Worm (Caenorhabditis elegans) whole organism, L4 larva: ENCODE data around the gene sms-3.

ENCODE experiments used
- D1046.2 ChIP-seq: fragments of 200-800 bp; sonication (Bioruptor generic); IDR thresholded peaks from 2 replicates; pipeline ENCODE4 v1.3.6; 2022; ENCODE audit warnings: missing genetic modification characterization, missing compliant biosample characterization
- F10B5.3 ChIP-seq: sonication (generic microtip); optimal IDR thresholded peaks from 2 replicates; lab custom pipeline; 2016; ENCODE audit warnings: mild to moderate bottlenecking, missing genetic modification characterization, missing compliant biosample characterization
- F44E2.7 ChIP-seq: fragments of 200-800 bp; sonication (Bioruptor generic); IDR thresholded peaks from 2 replicates; pipeline ENCODE4 v2.1.2; 2022; ENCODE audit warnings: missing genetic modification characterization, missing compliant biosample characterization
- Y5F2A.4 ChIP-seq: fragments of 200-800 bp; sonication (Bioruptor generic); optimal IDR thresholded peaks from 2 replicates; lab custom pipeline; 2018; ENCODE audit warnings: mild to moderate bottlenecking, missing genetic modification characterization, missing compliant biosample characterization
- aha-1 ChIP-seq: fragments of 150-350 bp; peaks from one replicate; lab custom pipeline; 2014; ENCODE audit warnings: missing biosample characterization, missing genetic modification characterization
- ama-1 ChIP-seq: fragments of 150-350 bp; optimal IDR thresholded peaks from 2 replicates; lab custom pipeline; 2014; ENCODE audit warnings: inconsistent platforms, mixed read lengths
- arid-1 ChIP-seq: fragments of 200-800 bp; sonication (Bioruptor generic); conservative IDR thresholded peaks from 2 replicates; pipeline ENCODE4 v1.3.6; 2022; ENCODE audit warnings: missing genetic modification reagents, missing genetic modification characterization, missing compliant biosample characterization
- ceh-28 ChIP-seq: fragments of 150-350 bp; optimal IDR thresholded peaks from 2 replicates; lab custom pipeline; 2014; ENCODE audit warnings: missing biosample characterization, missing genetic modification reagents, missing genetic modification characterization
- cey-2 ChIP-seq: sonication (generic microtip); optimal IDR thresholded peaks from 3 replicates; lab custom pipeline; 2017; ENCODE audit warnings: missing genetic modification characterization, mild to moderate bottlenecking, missing compliant biosample characterization, antibody characterized with exemption, borderline replicate concordance; ENCODE audit not compliant: insufficient read depth
- daf-16 ChIP-seq, 3 experiments: sonication (generic microtip); optimal IDR thresholded peaks; 2 replicates each; lab custom pipeline; 2016 to 2017; ENCODE audit warnings: missing genetic modification characterization in 3 of 3, missing genetic modification reagents in 3 of 3, mild to moderate bottlenecking in 2 of 3, missing compliant biosample characterization in 2 of 3, missing biosample characterization in 1 of 3, moderate library complexity in 1 of 3
- dpl-1 ChIP-seq: fragments of 150-350 bp; optimal IDR thresholded peaks from 2 replicates; lab custom pipeline; 2014; ENCODE audit warnings: missing biosample characterization, missing genetic modification reagents, missing genetic modification characterization
- dve-1 ChIP-seq: sonication (generic microtip); optimal IDR thresholded peaks from 2 replicates; lab custom pipeline; 2017; ENCODE audit warnings: antibody characterized with exemption, mild to moderate bottlenecking, missing genetic modification characterization, missing compliant biosample characterization; ENCODE audit not compliant: insufficient read depth
- gei-8 ChIP-seq: fragments of 200-800 bp; sonication (Bioruptor generic); optimal IDR thresholded peaks from 2 replicates; lab custom pipeline; 2018; ENCODE audit warnings: mild to moderate bottlenecking, missing genetic modification characterization, missing compliant biosample characterization
- hif-1 ChIP-seq, 2 experiments: sonication (generic microtip); optimal IDR thresholded peaks; 2 replicates each; lab custom pipeline; 2016 to 2017; ENCODE audit warnings: missing compliant biosample characterization in 2 of 2, missing genetic modification characterization in 2 of 2, missing genetic modification reagents in 2 of 2, missing genotype in 2 of 2, mild to moderate bottlenecking in 1 of 2
- hlh-30 ChIP-seq: sonication (generic microtip); optimal IDR thresholded peaks from 2 replicates; lab custom pipeline; 2017; ENCODE audit warnings: antibody characterized with exemption, mild to moderate bottlenecking, missing genetic modification characterization, missing compliant biosample characterization; ENCODE audit not compliant: insufficient read depth
- lin-13 ChIP-seq: fragments of 150-350 bp; optimal IDR thresholded peaks from 2 replicates; lab custom pipeline; 2014; ENCODE audit warnings: missing biosample characterization, missing genetic modification reagents, missing genetic modification characterization
- lin-38 ChIP-seq: fragments of 200-800 bp; sonication (Bioruptor generic); IDR thresholded peaks from 2 replicates; pipeline ENCODE4 v1.3.6; 2022; ENCODE audit warnings: missing genetic modification reagents, missing genetic modification characterization, missing compliant biosample characterization
- lin-39 ChIP-seq: fragments of 150-350 bp; optimal IDR thresholded peaks from 2 replicates; lab custom pipeline; 2014; ENCODE audit warnings: missing biosample characterization, missing genetic modification reagents, missing genetic modification characterization
- lsy-2 ChIP-seq, 2 experiments: fragments of 150-350 bp in 1 of 2; sonication (generic microtip) in 1 of 2; optimal IDR thresholded peaks; 2 replicates each; lab custom pipeline; 2014 to 2017; ENCODE audit warnings: missing biosample characterization in 2 of 2, missing genetic modification characterization in 2 of 2
- madf-9 ChIP-seq: fragments of 200-800 bp; sonication (Bioruptor generic); conservative IDR thresholded peaks from 2 replicates; pipeline ENCODE4 v1.3.6; 2022; ENCODE audit warnings: missing genetic modification reagents, missing genetic modification characterization, missing compliant biosample characterization
- mep-1 ChIP-seq: fragments of 150-350 bp; sonication (generic microtip); optimal IDR thresholded peaks from 3 replicates; lab custom pipeline; 2014; ENCODE audit warnings: missing biosample characterization, missing genetic modification characterization
- mes-2 ChIP-seq: sonication (generic microtip); optimal IDR thresholded peaks from 2 replicates; lab custom pipeline; 2016; ENCODE audit warnings: missing genotype, mild to moderate bottlenecking, missing genetic modification characterization, missing compliant biosample characterization; ENCODE audit not compliant: poor library complexity, severe bottlenecking
- mxl-3 ChIP-seq: fragments of 200-800 bp; sonication (Bioruptor generic); optimal IDR thresholded peaks from 2 replicates; lab custom pipeline; 2018; ENCODE audit warnings: mild to moderate bottlenecking, missing genetic modification characterization, missing compliant biosample characterization
- nhr-11 ChIP-seq: fragments of 150-350 bp; optimal IDR thresholded peaks from 2 replicates; lab custom pipeline; 2014; ENCODE audit warnings: missing biosample characterization, missing genetic modification characterization
- nhr-25 ChIP-seq: sonication (generic microtip); optimal IDR thresholded peaks from 2 replicates; lab custom pipeline; 2017; ENCODE audit warnings: missing genetic modification characterization, mild to moderate bottlenecking, missing compliant biosample characterization, antibody characterized with exemption, moderate library complexity, borderline replicate concordance; ENCODE audit not compliant: insufficient read depth
- nhr-6 ChIP-seq: fragments of 150-350 bp; optimal IDR thresholded peaks from 2 replicates; lab custom pipeline; 2014; ENCODE audit warnings: missing biosample characterization, missing genetic modification characterization
- set-16 ChIP-seq: fragments of 200-800 bp; sonication (Bioruptor generic); IDR thresholded peaks from 2 replicates; pipeline ENCODE4 v1.3.6; 2022; ENCODE audit warnings: missing genetic modification reagents, missing genetic modification characterization, missing compliant biosample characterization
- skn-1 ChIP-seq: fragments of 150-350 bp; optimal IDR thresholded peaks from 2 replicates; lab custom pipeline; 2014; ENCODE audit warnings: missing biosample characterization, missing genetic modification characterization
- snpc-1.2 ChIP-seq: fragments of 200-800 bp; sonication (Bioruptor generic); IDR thresholded peaks from 2 replicates; pipeline ENCODE4 v1.3.6; 2022; ENCODE audit warnings: missing genetic modification reagents, missing genetic modification characterization, missing compliant biosample characterization
- unc-62 ChIP-seq, 3 experiments: fragments of 150-350 bp in 1 of 3; sonication (generic microtip); optimal IDR thresholded peaks in 2 of 3; peaks in 1 of 3; 1 replicate in 1 of 3; 2 replicates in 2 of 3; lab custom pipeline; 2014 to 2017; ENCODE audit warnings: missing biosample characterization in 3 of 3, missing genetic modification characterization in 3 of 3, missing genetic modification reagents in 3 of 3, missing genotype in 1 of 3
- zfp-3 ChIP-seq: fragments of 200-800 bp; sonication (Bioruptor generic); conservative IDR thresholded peaks from 2 replicates; pipeline ENCODE4 v1.3.6; 2022; ENCODE audit warnings: missing genetic modification reagents, missing genetic modification characterization, missing compliant biosample characterization

The sms-3 gene

DNA sequence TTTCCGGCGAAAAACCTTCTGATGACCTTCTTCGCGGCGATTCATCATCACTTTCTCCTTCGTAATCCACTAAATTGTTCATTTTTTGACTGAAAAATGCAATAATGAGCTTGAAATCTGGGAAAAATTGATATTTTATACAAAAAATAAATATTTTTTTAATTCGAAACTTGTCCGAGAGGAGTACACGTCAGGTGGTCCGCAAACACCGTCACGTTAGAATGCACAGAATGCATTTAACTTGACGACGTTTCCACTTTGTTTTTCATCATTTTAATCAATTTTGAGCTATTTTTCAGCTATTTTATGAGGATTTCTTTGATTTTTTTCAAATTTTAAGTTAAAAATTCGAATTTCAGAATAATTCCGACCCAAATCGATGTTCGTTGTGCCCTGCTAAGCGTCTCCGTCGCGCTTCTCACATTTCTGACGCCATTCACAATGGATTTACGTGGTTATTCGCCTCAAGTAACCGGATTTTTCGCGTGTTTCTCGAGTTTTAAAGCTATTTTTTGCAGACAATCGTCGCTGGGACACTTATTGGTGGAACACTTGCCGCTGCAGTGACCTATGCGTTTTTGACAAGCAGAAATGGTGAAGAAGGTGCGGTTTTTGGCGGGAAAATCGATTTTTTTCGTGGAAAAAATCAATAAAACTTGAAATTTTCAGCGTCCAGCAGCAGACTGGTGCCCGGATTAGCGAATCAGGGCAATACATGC lies 42.3 kb downstream of the sms-3 start, which contains the start of the genes eelo-1 and Y67D2.2 (continued):
- TF ChIP-seq nhr-6 = no peak

DNA sequence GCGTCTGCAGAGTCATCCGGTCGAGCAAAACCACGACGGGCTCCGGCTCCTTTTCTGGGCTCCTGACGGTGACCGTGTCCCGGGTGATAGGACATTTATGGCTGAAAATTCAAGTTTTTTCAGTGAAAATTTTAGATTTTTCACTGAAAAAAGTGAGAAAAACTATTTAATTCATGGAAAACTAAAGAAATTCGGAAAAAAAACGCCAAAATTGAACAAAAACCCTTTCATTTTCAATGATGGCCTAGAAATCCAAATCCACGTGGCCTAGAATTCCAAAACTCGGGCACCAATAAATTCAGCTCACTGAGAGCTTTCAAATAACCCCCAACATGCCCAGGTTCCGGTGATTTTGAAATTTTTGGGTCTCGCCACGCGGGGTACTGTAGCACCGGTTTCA lies 46.6 kb downstream of the sms-3 start, which contains the start of gene ddx-35:
ddx-35 (minus strand) TSS at position 101 of the 400 bp plus-strand sequence.
- peak; percentile 37; the same call in 1 of the 2 replicates for TF ChIP-seq set-16 (GFP tag; lab: Robert Waterston, UW)
- no peak for TF ChIP-seq ama-1 (lab: Kevin White, UChicago)

ce11 chrIII:1543406-1544011 lies 57.4 kb downstream of the sms-3 start:
- TF ChIP-seq D1046.2 (GFP tag; lab: Robert Waterston, UW) (no peak), aha-1 (tag; lab: Kevin White, UChicago) (peak; percentile 60), nhr-11 (tag; lab: Kevin White, UChicago) (no peak), ceh-28 (tag; lab: Kevin White, UChicago) (peak; percentile 89)

DNA sequence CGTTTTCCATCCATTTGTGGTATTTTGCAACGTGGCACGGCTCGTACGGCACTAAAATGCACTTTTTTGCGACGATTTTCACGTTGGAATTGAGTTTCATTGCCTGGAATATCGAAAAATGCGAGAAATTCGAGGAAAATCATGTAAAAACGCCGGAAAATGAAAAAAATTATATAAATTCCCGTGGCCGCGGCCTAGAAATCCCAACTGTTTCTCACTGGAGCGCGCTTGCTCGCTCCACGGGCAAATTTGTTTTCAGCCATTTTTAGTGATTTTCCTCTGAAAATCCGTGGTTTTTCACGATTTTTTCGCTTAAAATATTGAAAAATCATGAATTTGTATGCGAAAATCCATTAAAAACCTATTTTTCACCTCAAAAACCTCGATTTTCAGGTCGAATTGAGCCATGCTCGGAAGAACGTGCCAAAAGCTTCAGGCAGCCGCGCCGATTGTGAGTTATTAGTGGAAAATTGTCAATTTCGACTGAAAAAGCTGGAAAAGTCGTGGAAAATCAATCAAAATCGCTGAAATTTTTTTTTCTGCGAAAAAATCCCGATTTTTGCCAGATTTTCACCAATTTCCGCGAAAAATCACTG lies 60.7 kb downstream of the sms-3 start, which contains the start of the genes Y67D2.5 and cisd-3.2:
Y67D2.5 (minus strand) TSS at position 145 of the 596 bp plus-strand sequence.
cisd-3.2 (plus strand) TSS at position 394 of the 596 bp plus-strand sequence.
- TF ChIP-seq lsy-2 (tag; optimal IDR thresholded peaks at IDR 0.05; lab: Kevin White, UChicago) (peak in 1 of 2 experiments; percentile 37), dpl-1 (GFP tag; lab: Kevin White, UChicago) (peak; percentile 40), hif-1 (tag; optimal IDR thresholded peaks at IDR 0.05; lab: Kevin White, UChicago) (peak in 1 of 2 experiments; percentile 54), lin-13 (GFP tag; lab: Kevin White, UChicago) (peak; percentile 21), unc-62 (GFP tag; optimal IDR thresholded peaks at IDR 0.05 in 1 of 2; lab: Kevin White, UChicago) (peak in 1 of 2 experiments; percentile 86), unc-62 (tag; optimal IDR thresholded peaks at IDR 0.05; lab: Kevin White, UChicago) (no peak), skn-1 (tag; lab: Kevin White, UChicago) (no peak), mxl-3 (GFP tag; lab: Kevin White, UChicago) (no peak), lin-38 (GFP tag; lab: Robert Waterston, UW) (peak; percentile 92), aha-1 (tag; lab: Kevin White, UChicago) (peak; percentile 94), mep-1 (tag; lab: Kevin White, UChicago) (no peak), mes-2 (tag; lab: Kevin White, UChicago) (peak; percentile 92)

DNA sequence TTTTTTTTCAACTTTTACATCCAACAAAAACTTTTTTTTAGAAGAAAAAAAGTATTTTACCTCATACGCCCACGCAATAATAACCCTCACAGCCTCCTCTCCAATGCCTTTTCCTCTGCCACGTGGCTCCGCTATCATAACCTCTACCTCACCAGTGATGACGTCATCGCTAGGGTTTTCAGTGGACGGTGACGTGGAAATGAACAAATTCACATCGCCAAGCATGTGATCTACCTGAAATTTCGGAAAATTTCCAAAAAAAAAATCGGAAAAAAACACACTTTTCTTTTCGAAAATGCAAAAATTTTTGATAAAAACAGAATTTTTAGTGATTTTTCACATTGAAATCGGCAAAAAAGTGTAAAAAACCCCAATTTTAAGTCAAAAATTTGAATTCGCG lies 61.6 kb downstream of the sms-3 start:
- TF ChIP-seq unc-62 (GFP tag; optimal IDR thresholded peaks at IDR 0.05 in 1 of 2; lab: Kevin White, UChicago) = peak in 1 of 2 experiments; percentile 53
- no peak for TF ChIP-seq unc-62 (tag; optimal IDR thresholded peaks at IDR 0.05; lab: Kevin White, UChicago)
- TF ChIP-seq dve-1 = no peak
- TF ChIP-seq mep-1 (tag; lab: Kevin White, UChicago) = no peak

ce11 chrIII:1534431-1534830 lies 66.5 kb downstream of the sms-3 start:
- TF ChIP-seq lin-38 (GFP tag; lab: Robert Waterston, UW) (peak; percentile 80), F10B5.3 (no peak), zfp-3 (GFP tag; lab: Robert Waterston, UW) (no peak)

- TF ChIP-seq lsy-2 (tag; optimal IDR thresholded peaks at IDR 0.05; lab: Kevin White, UChicago) (peak in 1 of 2 experiments; percentile 65), mes-2 (tag; lab: Kevin White, UChicago) (peak; percentile 70), lin-39 (tag; lab: Kevin White, UChicago) (no peak), dpl-1 (GFP tag; lab: Kevin White, UChicago) (peak; percentile 23), Y5F2A.4 (GFP tag; lab: Kevin White, UChicago) (no peak), lin-38 (GFP tag; lab: Robert Waterston, UW) (peak; percentile 97), cey-2 (tag; lab: Kevin White, UChicago) (no peak), arid-1 (GFP tag; lab: Robert Waterston, UW) (no peak), madf-9 (GFP tag; lab: Robert Waterston, UW) (no peak), nhr-25 (no peak), F44E2.7 (GFP tag; lab: Robert Waterston, UW) (no peak), gei-8 (GFP tag; lab: Kevin White, UChicago) (no peak), lin-13 (GFP tag; lab: Kevin White, UChicago) (peak; percentile 46), snpc-1.2 (GFP tag; lab: Robert Waterston, UW) (no peak), daf-16 (GFP tag; optimal IDR thresholded peaks at IDR 0.05; lab: Kevin White, UChicago) (no peak), daf-16 (tag; optimal IDR thresholded peaks at IDR 0.05; lab: Kevin White, UChicago) (no peak), skn-1 (tag; lab: Kevin White, UChicago) (no peak), hlh-30 (tag; lab: Kevin White, UChicago) (no peak), nhr-11 (tag; lab: Kevin White, UChicago) (no peak)
Observed at ce11 chrIII:1533615-1534014, 67.3 kb downstream of the sms-3 start, which contains the start of gene mtg-1. TSS of gene mtg-1 (plus strand) at chrIII:1533774.
